Worm (Caenorhabditis elegans) whole organism, early embryonic: ENCODE data around the gene C17B7.3.

Source experiments
- F13C5.2 ChIP-seq: sonication (generic microtip); optimal IDR thresholded peaks from 2 replicates; lab custom pipeline; 2017; ENCODE audit warnings: mild to moderate bottlenecking, missing genetic modification characterization, inconsistent platforms, missing compliant biosample characterization
- ama-1 ChIP-seq: fragments of 150-350 bp; optimal IDR thresholded peaks from 2 replicates; lab custom pipeline; 2014
- ceh-13 ChIP-seq: fragments of 200-800 bp; sonication (Bioruptor generic); optimal IDR thresholded peaks from 2 replicates; lab custom pipeline; 2018; ENCODE audit warnings: mild to moderate bottlenecking, missing genetic modification characterization, missing compliant biosample characterization
- ceh-36 ChIP-seq: sonication (generic microtip); optimal IDR thresholded peaks from 2 replicates; lab custom pipeline; 2016; ENCODE audit warnings: missing genetic modification characterization, inconsistent platforms, missing compliant biosample characterization
- ets-7 ChIP-seq: sonication (generic microtip); optimal IDR thresholded peaks from 2 replicates; lab custom pipeline; 2016; ENCODE audit warnings: missing genotype, missing genetic modification characterization, missing compliant biosample characterization
- flt-1 ChIP-seq: fragments of 200-800 bp; sonication (Bioruptor generic); IDR thresholded peaks from 2 replicates; pipeline ENCODE4 v1.3.6; 2022; ENCODE audit warnings: missing genetic modification characterization, missing compliant biosample characterization
- hmg-4 ChIP-seq: fragments of 200-800 bp; sonication (Bioruptor generic); optimal IDR thresholded peaks from 2 replicates; lab custom pipeline; 2018; ENCODE audit warnings: mild to moderate bottlenecking, missing genetic modification characterization, missing compliant biosample characterization
- sea-1 ChIP-seq: fragments of 200-800 bp; sonication (Bioruptor generic); conservative IDR thresholded peaks from 2 replicates; pipeline ENCODE4 v1.3.6; 2022; ENCODE audit warnings: missing genetic modification characterization, missing compliant biosample characterization
- tbx-11 ChIP-seq: fragments of 200-800 bp; sonication (Bioruptor generic); IDR thresholded peaks from 2 replicates; pipeline ENCODE4 v1.3.6; 2022; ENCODE audit warnings: missing genetic modification characterization, missing compliant biosample characterization
- tra-4 ChIP-seq: sonication (generic microtip); optimal IDR thresholded peaks from 2 replicates; lab custom pipeline; 2017; ENCODE audit warnings: missing genetic modification characterization, missing compliant biosample characterization

ce11 chrV:3344001-3344400 is 1.4 kb downstream of the C17B7.3 start:
- TF ChIP-seq hmg-4 (GFP tag; lab: Kevin White, UChicago) (no peak), flt-1 (GFP tag; lab: Robert Waterston, UW) (no peak), ets-7 (tag; lab: Kevin White, UChicago) (no peak), ama-1 (lab: Kevin White, UChicago) (no peak), tra-4 (tag; lab: Kevin White, UChicago) (no peak), tbx-11 (GFP tag; lab: Robert Waterston, UW) (no peak), ceh-36 (tag; lab: Kevin White, UChicago) (no peak), sea-1 (GFP tag; lab: Robert Waterston, UW) (no peak), F13C5.2 (tag; lab: Kevin White, UChicago) (no peak), ceh-13 (GFP tag; lab: Kevin White, UChicago) (no peak)
